Worm (Caenorhabditis elegans) whole organism, L1 larva: Measurements from ENCODE around the gene div-1.

Experiments used
- Y116A8C.19 ChIP-seq: sonication (generic microtip); optimal IDR thresholded peaks from 2 replicates; lab custom pipeline; 2016; ENCODE audit warnings: missing compliant biosample characterization, missing genetic modification characterization, borderline replicate concordance
- ama-1 ChIP-seq: fragments of 150-350 bp; optimal IDR thresholded peaks from 2 replicates; lab custom pipeline; 2014
- ceh-63 ChIP-seq: fragments of 200-800 bp; sonication (Bioruptor generic); optimal IDR thresholded peaks from 2 replicates; lab custom pipeline; 2018; ENCODE audit warnings: mild to moderate bottlenecking, missing genetic modification characterization, missing compliant biosample characterization
- ceh-8 ChIP-seq: fragments of 200-800 bp; sonication (Bioruptor generic); optimal IDR thresholded peaks from 2 replicates; lab custom pipeline; 2018; ENCODE audit warnings: mild to moderate bottlenecking, missing genetic modification characterization, moderate library complexity, missing compliant biosample characterization
- ceh-82 ChIP-seq, 3 experiments: fragments of 150-350 bp in 1 of 3; sonication (generic microtip) in 2 of 3; optimal IDR thresholded peaks; 2 replicates each; lab custom pipeline; 2014 to 2017; ENCODE audit warnings: missing biosample characterization in 3 of 3, missing genetic modification characterization in 3 of 3
- ceh-88 ChIP-seq: fragments of 200-800 bp; sonication (Bioruptor generic); IDR thresholded peaks from 2 replicates; pipeline ENCODE4 v1.3.6; 2022; ENCODE audit warnings: missing genetic modification characterization, missing compliant biosample characterization
- ceh-90 ChIP-seq: sonication (generic microtip); optimal IDR thresholded peaks from 2 replicates; lab custom pipeline; 2016; ENCODE audit warnings: missing genetic modification characterization, missing compliant biosample characterization
- efl-1 ChIP-seq, 4 experiments: fragments of 150-350 bp; optimal IDR thresholded peaks in 3 of 4; peaks in 1 of 4; 1 replicate in 1 of 4; 2 replicates in 3 of 4; lab custom pipeline; 2014; ENCODE audit warnings: missing biosample characterization in 2 of 4, missing genetic modification characterization in 2 of 4, missing genetic modification reagents in 2 of 4
- efl-3 ChIP-seq: fragments of 200-800 bp; sonication (Bioruptor generic); optimal IDR thresholded peaks from 2 replicates; lab custom pipeline; 2018; ENCODE audit warnings: mild to moderate bottlenecking, missing genetic modification characterization, missing compliant biosample characterization
- egl-13 ChIP-seq: sonication (generic microtip); optimal IDR thresholded peaks from 2 replicates; lab custom pipeline; 2016; ENCODE audit warnings: missing genotype, missing genetic modification reagents, missing genetic modification characterization, missing compliant biosample characterization
- elt-3 ChIP-seq, 6 experiments: fragments of 150-350 bp in 1 of 6; sonication (generic microtip); optimal IDR thresholded peaks; 2 replicates each; lab custom pipeline; 2017 to 2018; ENCODE audit warnings: missing biosample characterization in 6 of 6, missing genetic modification characterization in 6 of 6, inconsistent platforms in 1 of 6
- ets-5 ChIP-seq: fragments of 200-800 bp; sonication (Bioruptor generic); IDR thresholded peaks from 2 replicates; pipeline ENCODE4 v1.3.6; 2022; ENCODE audit warnings: missing genetic modification characterization, missing compliant biosample characterization
- fkh-10 ChIP-seq: sonication (generic microtip); optimal IDR thresholded peaks from 2 replicates; lab custom pipeline; 2017; ENCODE audit warnings: missing biosample characterization, missing genetic modification reagents, missing genetic modification characterization
- fkh-4 ChIP-seq: sonication (generic microtip); optimal IDR thresholded peaks from 2 replicates; lab custom pipeline; 2016; ENCODE audit warnings: missing compliant biosample characterization, missing genetic modification characterization, borderline replicate concordance
- fos-1 ChIP-seq: fragments of 150-350 bp; optimal IDR thresholded peaks from 2 replicates; lab custom pipeline; 2014; ENCODE audit warnings: missing biosample characterization, missing genetic modification characterization
- hlh-4 ChIP-seq: sonication (generic microtip); optimal IDR thresholded peaks from 2 replicates; lab custom pipeline; 2016; ENCODE audit warnings: mild to moderate bottlenecking, missing genetic modification characterization, missing compliant biosample characterization
- jun-1 ChIP-seq: fragments of 150-350 bp; optimal IDR thresholded peaks from 2 replicates; lab custom pipeline; 2014; ENCODE audit warnings: missing biosample characterization, missing genetic modification reagents, missing genetic modification characterization
- lin-13 ChIP-seq: fragments of 150-350 bp; optimal IDR thresholded peaks from 2 replicates; lab custom pipeline; 2014; ENCODE audit warnings: missing biosample characterization, missing genetic modification reagents, missing genetic modification characterization
- lin-15B ChIP-seq: fragments of 150-350 bp; sonication (generic microtip); optimal IDR thresholded peaks from 3 replicates; lab custom pipeline; 2014; ENCODE audit warnings: missing biosample characterization, missing genetic modification characterization
- lin-35 ChIP-seq, 2 experiments: fragments of 150-350 bp; optimal IDR thresholded peaks; 2 replicates each; lab custom pipeline; 2014; ENCODE audit warnings: missing biosample characterization in 2 of 2, missing genetic modification characterization in 2 of 2, missing genetic modification reagents in 2 of 2
- lin-39 ChIP-seq: fragments of 150-350 bp; optimal IDR thresholded peaks from 2 replicates; lab custom pipeline; 2014; ENCODE audit warnings: missing biosample characterization, missing genetic modification reagents, missing genetic modification characterization
- lsy-2 ChIP-seq, 2 experiments: fragments of 150-350 bp; optimal IDR thresholded peaks; 2 replicates each; lab custom pipeline; 2014; ENCODE audit warnings: missing biosample characterization in 2 of 2, missing genetic modification characterization in 2 of 2
- mdl-1 ChIP-seq, 2 experiments: fragments of 150-350 bp; optimal IDR thresholded peaks; 2 replicates each; lab custom pipeline; 2014 to 2017; ENCODE audit warnings: missing biosample characterization in 2 of 2, missing genetic modification characterization in 2 of 2, inconsistent platforms in 1 of 2
- nhr-11 ChIP-seq: fragments of 150-350 bp; optimal IDR thresholded peaks from 2 replicates; lab custom pipeline; 2014; ENCODE audit warnings: missing biosample characterization, missing genetic modification characterization
- nhr-12 ChIP-seq: sonication (generic microtip); optimal IDR thresholded peaks from 2 replicates; lab custom pipeline; 2017; ENCODE audit warnings: missing biosample characterization, missing genetic modification characterization
- nhr-237 ChIP-seq: fragments of 150-350 bp; optimal IDR thresholded peaks from 2 replicates; lab custom pipeline; 2014; ENCODE audit warnings: missing biosample characterization, missing genetic modification characterization
- nhr-28 ChIP-seq: fragments of 150-350 bp; optimal IDR thresholded peaks from 2 replicates; lab custom pipeline; 2014; ENCODE audit warnings: missing biosample characterization, missing genetic modification characterization
- nhr-71 ChIP-seq: sonication (generic microtip); optimal IDR thresholded peaks from 2 replicates; lab custom pipeline; 2016; ENCODE audit warnings: mild to moderate bottlenecking, missing genetic modification characterization, moderate library complexity, missing compliant biosample characterization
- nhr-85 ChIP-seq: sonication (generic microtip); peaks from one replicate; lab custom pipeline; 2016; ENCODE audit warnings: missing genetic modification characterization, inconsistent platforms, missing compliant biosample characterization
- pag-3 ChIP-seq: sonication (generic microtip); optimal IDR thresholded peaks from 2 replicates; lab custom pipeline; 2017; ENCODE audit warnings: missing genetic modification characterization, mild to moderate bottlenecking, missing compliant biosample characterization, antibody characterized with exemption, borderline replicate concordance; ENCODE audit not compliant: insufficient read depth
- pax-3 ChIP-seq: fragments of 200-800 bp; sonication (Bioruptor generic); optimal IDR thresholded peaks from 2 replicates; lab custom pipeline; 2018; ENCODE audit warnings: mild to moderate bottlenecking, missing genetic modification characterization, moderate library complexity, missing compliant biosample characterization
- skn-1 ChIP-seq: fragments of 150-350 bp; optimal IDR thresholded peaks from 2 replicates; lab custom pipeline; 2014; ENCODE audit warnings: missing biosample characterization, missing genetic modification characterization
- snpc-4 ChIP-seq: fragments of 150-350 bp; optimal IDR thresholded peaks from 2 replicates; lab custom pipeline; 2014; ENCODE audit warnings: missing biosample characterization, missing genetic modification characterization
- sox-4 ChIP-seq: sonication (generic microtip); optimal IDR thresholded peaks from 2 replicates; lab custom pipeline; 2016; ENCODE audit warnings: missing genetic modification characterization, missing compliant biosample characterization
- tbx-2 ChIP-seq: sonication (generic microtip); optimal IDR thresholded peaks from 2 replicates; lab custom pipeline; 2016; ENCODE audit warnings: missing genetic modification characterization, missing compliant biosample characterization
- unc-130 ChIP-seq: fragments of 150-350 bp; optimal IDR thresholded peaks from 2 replicates; lab custom pipeline; 2017; ENCODE audit warnings: missing biosample characterization, missing genetic modification characterization, inconsistent platforms
- unc-62 ChIP-seq: fragments of 150-350 bp; optimal IDR thresholded peaks from 2 replicates; lab custom pipeline; 2014; ENCODE audit warnings: missing biosample characterization, missing genetic modification reagents, missing genetic modification characterization
- unc-86 ChIP-seq: sonication (generic microtip); optimal IDR thresholded peaks from 2 replicates; lab custom pipeline; 2016; ENCODE audit warnings: missing genetic modification characterization, missing compliant biosample characterization
- ztf-11 ChIP-seq, 2 experiments: sonication (generic microtip); optimal IDR thresholded peaks; 2 replicates each; lab custom pipeline; 2016 to 2017; ENCODE audit warnings: missing genetic modification characterization in 2 of 2, missing biosample characterization in 1 of 2, missing compliant biosample characterization in 1 of 2
- ztf-4 ChIP-seq: fragments of 150-350 bp; optimal IDR thresholded peaks from 2 replicates; lab custom pipeline; 2014; ENCODE audit warnings: missing biosample characterization, missing genetic modification characterization

The div-1 gene

ce11 chrIII:10248441-10249137 lies at the start of gene div-1, which contains the start of gene cor-1 (continued):
- TF ChIP-seq pax-3 (tag; lab: Kevin White, UChicago) (no peak), fkh-10 (GFP tag; lab: Kevin White, UChicago) (no peak), pag-3 (tag; lab: Kevin White, UChicago) (no peak), ets-5 (no peak), mdl-1 (tag; optimal IDR thresholded peaks at IDR 0.05; lab: Kevin White, UChicago) (no peak), ceh-63 (GFP tag; lab: Kevin White, UChicago) (no peak), unc-86 (tag; lab: Kevin White, UChicago) (no peak), unc-130 (no peak), unc-62 (GFP tag; lab: Kevin White, UChicago) (no peak), lin-13 (GFP tag; lab: Kevin White, UChicago) (peak; percentile 39), ztf-4 (tag; lab: Kevin White, UChicago) (no peak), lsy-2 (tag; optimal IDR thresholded peaks at IDR 0.05; lab: Kevin White, UChicago) (peak; percentile 20 to 75), lin-35 (GFP tag; optimal IDR thresholded peaks at IDR 0.05; lab: Kevin White, UChicago) (peak; percentile 86 to 93), nhr-71 (tag; lab: Kevin White, UChicago) (peak; percentile 57), nhr-12 (tag; lab: Kevin White, UChicago) (no peak), ceh-8 (GFP tag; lab: Kevin White, UChicago) (no peak), nhr-11 (tag; lab: Kevin White, UChicago) (no peak), fkh-4 (no peak), snpc-4 (tag; lab: Kevin White, UChicago) (peak; percentile 22), tbx-2 (tag; lab: Kevin White, UChicago) (peak; percentile 54), ceh-90 (no peak), lin-15B (peak; percentile 34), lin-39 (tag; lab: Kevin White, UChicago) (no peak), efl-1 (optimal IDR thresholded peaks at IDR 0.05; lab: Kevin White, UChicago) (peak; percentile 76 to 90), efl-1 (GFP tag; optimal IDR thresholded peaks at IDR 0.05 in 1 of 2; lab: Kevin White, UChicago) (peak; percentile 87 to 99), fos-1 (tag; lab: Kevin White, UChicago) (no peak), nhr-28 (tag; lab: Kevin White, UChicago) (no peak), efl-3 (GFP tag; lab: Kevin White, UChicago) (no peak), ama-1 (lab: Kevin White, UChicago) (no peak), Y116A8C.19 (tag; lab: Kevin White, UChicago) (no peak), jun-1 (tag; lab: Kevin White, UChicago) (no peak), skn-1 (tag; lab: Kevin White, UChicago) (peak; percentile 32), hlh-4 (tag; lab: Kevin White, UChicago) (no peak)

ce11 chrIII:10296904-10297303 lies 48.5 kb upstream of the div-1 start:
- TF ChIP-seq efl-3 (GFP tag; lab: Kevin White, UChicago): no peak
- no peak for TF ChIP-seq ceh-82 (tag; optimal IDR thresholded peaks at IDR 0.05; lab: Kevin White, UChicago)
- peak; percentile 67 for TF ChIP-seq nhr-85 (tag; lab: Kevin White, UChicago)
- no peak for TF ChIP-seq egl-13 (tag; lab: Kevin White, UChicago)
- no peak for TF ChIP-seq sox-4 (tag; lab: Kevin White, UChicago)
- no peak for TF ChIP-seq ztf-11 (tag; optimal IDR thresholded peaks at IDR 0.05; lab: Kevin White, UChicago)
- TF ChIP-seq fos-1 (tag; lab: Kevin White, UChicago): no peak
- TF ChIP-seq elt-3 (tag; optimal IDR thresholded peaks at IDR 0.05; lab: Kevin White, UChicago): peak in 1 of 6 experiments; percentile 5
- TF ChIP-seq ceh-88 (GFP tag; lab: Robert Waterston, UW): no peak
- no peak for TF ChIP-seq nhr-237
- TF ChIP-seq nhr-11 (tag; lab: Kevin White, UChicago): no peak
